Worm (Caenorhabditis elegans): ENCODE data around the gene phat-8.

Gene phat-8

ce11 chrII:12494556-12495131, 23.0 kb downstream of the phat-8 start, which contains the start of gene col-85:
TSS of gene col-85 (minus strand) at chrII:12495095.
- TF ChIP-seq odd-2 (tag; optimal IDR thresholded peaks at IDR 0.05) (peak; percentile 79), pros-1 (tag; optimal IDR thresholded peaks at IDR 0.05) (no peak), elt-2 (tag; optimal IDR thresholded peaks at IDR 0.05) (peak; percentile 96), hlh-6 (tag; optimal IDR thresholded peaks at IDR 0.05) (peak; percentile 95), ceh-9 (tag; optimal IDR thresholded peaks at IDR 0.05) (peak; percentile 93), hlh-30 (tag; optimal IDR thresholded peaks at IDR 0.05; ENCODE audit: insufficient read depth) (peak; percentile 46), fkh-6 (tag; optimal IDR thresholded peaks at IDR 0.05) (peak; percentile 95), K02D7.2 (tag; optimal IDR thresholded peaks at IDR 0.05) (peak; percentile 95), sox-4 (tag; optimal IDR thresholded peaks at IDR 0.05) (peak; percentile 97), nhr-11 (tag; optimal IDR thresholded peaks at IDR 0.05) (no peak), Y22D7AL.16 (tag; optimal IDR thresholded peaks at IDR 0.05) (peak; percentile 94), fkh-10 (GFP tag; optimal IDR thresholded peaks at IDR 0.05) (peak; percentile 52), F13H6.1 (tag; optimal IDR thresholded peaks at IDR 0.05) (peak; percentile 85), mec-3 (tag; optimal IDR thresholded peaks at IDR 0.05; ENCODE audit: borderline replicate concordance) (peak; percentile 75), ceh-48 (tag; optimal IDR thresholded peaks at IDR 0.05) (peak; percentile 86), fax-1 (tag; optimal IDR thresholded peaks at IDR 0.05) (peak; percentile 88), ahr-1 (tag; optimal IDR thresholded peaks at IDR 0.05) (peak; percentile 86), ceh-18 (tag; optimal IDR thresholded peaks at IDR 0.05) (peak; percentile 86), unc-55 (GFP tag; optimal IDR thresholded peaks at IDR 0.05) (no peak), eyg-1 (tag; optimal IDR thresholded peaks at IDR 0.05) (peak; percentile 68), ceh-45 (GFP tag; IDR thresholded peaks at IDR 0.05) (peak; percentile 96), unc-3 (GFP tag; conservative IDR thresholded peaks at IDR 0.05) (peak; percentile 94), unc-3 (tag; optimal IDR thresholded peaks at IDR 0.05) (peak; percentile 94), ceh-24 (tag; optimal IDR thresholded peaks at IDR 0.05) (peak; percentile 90), ceh-14 (tag; optimal IDR thresholded peaks at IDR 0.05) (peak; percentile 96), ets-4 (tag; optimal IDR thresholded peaks at IDR 0.05) (peak; percentile 78), nhr-232 (tag; optimal IDR thresholded peaks at IDR 0.05) (peak; percentile 85), gmeb-2 (tag; optimal IDR thresholded peaks at IDR 0.05) (peak; percentile 98), sox-2 (GFP tag; IDR thresholded peaks at IDR 0.05) (peak; percentile 92), tbx-7 (tag; optimal IDR thresholded peaks at IDR 0.05) (peak; percentile 43), ceh-31 (tag; optimal IDR thresholded peaks at IDR 0.05) (peak; percentile 86), lin-11 (tag; optimal IDR thresholded peaks at IDR 0.05) (peak; percentile 87), ceh-30 (tag; optimal IDR thresholded peaks at IDR 0.05) (peak; percentile 3), syd-9 (tag; optimal IDR thresholded peaks at IDR 0.05) (peak; percentile 93), dmd-4 (tag; optimal IDR thresholded peaks at IDR 0.05; ENCODE audit: borderline replicate concordance) (peak; percentile 94), ceh-19 (GFP tag; optimal IDR thresholded peaks at IDR 0.05) (peak; percentile 94), pha-4 (tag; optimal IDR thresholded peaks at IDR 0.05) (no peak), hlh-8 (tag; optimal IDR thresholded peaks at IDR 0.05) (peak; percentile 90), pag-3 (tag; optimal IDR thresholded peaks at IDR 0.05; ENCODE audit: borderline replicate concordance) (peak; percentile 89), zip-5 (tag; optimal IDR thresholded peaks at IDR 0.05) (peak; percentile 83), K09A11.1 (tag; optimal IDR thresholded peaks at IDR 0.05; ENCODE audit: insufficient read depth) (peak; percentile 88), C38D4.7 (GFP tag; optimal IDR thresholded peaks at IDR 0.05) (peak; percentile 90), ceh-6 (GFP tag; optimal IDR thresholded peaks at IDR 0.05) (peak; percentile 91), ceh-22 (tag; optimal IDR thresholded peaks at IDR 0.05) (no peak), pha-2 (tag; optimal IDR thresholded peaks at IDR 0.05) (peak; percentile 94), C08G9.2 (tag; optimal IDR thresholded peaks at IDR 0.05) (peak; percentile 87), ttx-3 (tag; optimal IDR thresholded peaks at IDR 0.05) (peak; percentile 92), dve-1 (tag; optimal IDR thresholded peaks at IDR 0.05) (peak; percentile 81), tbx-2 (tag; optimal IDR thresholded peaks at IDR 0.05) (peak; percentile 92), ref-2 (tag; optimal IDR thresholded peaks at IDR 0.05) (peak; percentile 89), hlh-13 (GFP tag; optimal IDR thresholded peaks at IDR 0.05) (peak; percentile 94), pax-1 (tag; optimal IDR thresholded peaks at IDR 0.05) (no peak)
